Fruit fly (Drosophila melanogaster): ENCODE measurements around the gene CG34175.
A peak's percentile ranks its signal among the peaks of the same experiment; 100 is the strongest.

CG34175 gene

dm6 chr2L:3435086-3435485 is 37.3 kb downstream of the CG34175 start (continued):
- TF ChIP-seq CG11398 (GFP tag; optimal IDR thresholded peaks at IDR 0.05) (no peak), CG17361 (GFP tag; IDR thresholded peaks at IDR 0.05) (peak; percentile 49; the same call in 1 of the 3 replicates), tap (tag; optimal IDR thresholded peaks at IDR 0.05) (no peak), Lhr (GFP tag; optimal IDR thresholded peaks at IDR 0.05) (no peak), CG18599 (GFP tag; optimal IDR thresholded peaks at IDR 0.05) (peak; percentile 48), CG2875 (GFP tag; optimal IDR thresholded peaks at IDR 0.05) (peak; percentile 20), Hr51 (GFP tag; optimal IDR thresholded peaks at IDR 0.05) (peak in 1 of 2 experiments; percentile 47), CG6175 (GFP tag; IDR thresholded peaks at IDR 0.05) (no peak), gro (GFP tag; optimal IDR thresholded peaks at IDR 0.05) (no peak), kni (GFP tag; optimal IDR thresholded peaks at IDR 0.05) (no peak), amos (GFP tag; IDR thresholded peaks at IDR 0.05; ENCODE audit: partially characterized antibody) (no peak), ro (GFP tag; IDR thresholded peaks at IDR 0.05) (no peak), Aef1 (GFP tag; IDR thresholded peaks at IDR 0.05) (peak; percentile 28; the same call in 1 of the 3 replicates), Spps (tag; optimal IDR thresholded peaks at IDR 0.05) (no peak), CG4404 (GFP tag; IDR thresholded peaks at IDR 0.05) (peak; percentile 32), da (GFP tag; optimal IDR thresholded peaks at IDR 0.05) (no peak), CG7372 (GFP tag; IDR thresholded peaks at IDR 0.05) (peak; percentile 34; the same call in 1 of the 2 replicates), stc (GFP tag; IDR thresholded peaks at IDR 0.05) (peak; percentile 55; the same call in 1 of the 2 replicates), D19B (GFP tag; optimal IDR thresholded peaks at IDR 0.05) (no peak), insv (GFP tag; optimal IDR thresholded peaks at IDR 0.05) (no peak), esg (GFP tag; conservative IDR thresholded peaks at IDR 0.05) (peak; percentile 34), pho (GFP tag; optimal IDR thresholded peaks at IDR 0.05) (no peak), NC2α (GFP tag; optimal IDR thresholded peaks at IDR 0.05) (no peak), emc (GFP tag; optimal IDR thresholded peaks at IDR 0.05) (no peak), Hand (GFP tag; optimal IDR thresholded peaks at IDR 0.05) (no peak), CG6854 (GFP tag; optimal IDR thresholded peaks at IDR 0.05) (no peak), jigr1 (GFP tag; IDR thresholded peaks at IDR 0.05) (no peak), CG1603 (tag; optimal IDR thresholded peaks at IDR 0.05) (peak; percentile 62), Xrp1 (GFP tag; IDR thresholded peaks at IDR 0.05) (peak; percentile 63), CG10565 (GFP tag; optimal IDR thresholded peaks at IDR 0.05) (no peak), her (GFP tag; optimal IDR thresholded peaks at IDR 0.05) (no peak), CG1602 (GFP tag; optimal IDR thresholded peaks at IDR 0.05) (peak; percentile 2), Dref (GFP tag; IDR thresholded peaks at IDR 0.05) (no peak), yki (optimal IDR thresholded peaks at IDR 0.05) (no peak), CG14965 (GFP tag; optimal IDR thresholded peaks at IDR 0.05; ENCODE audit: borderline replicate concordance) (no peak), ara (GFP tag; IDR thresholded peaks at IDR 0.05) (peak; percentile 58; the same call in 1 of the 2 replicates), sob (GFP tag; IDR thresholded peaks at IDR 0.05) (no peak), disco-r (GFP tag; optimal IDR thresholded peaks at IDR 0.05) (no peak), CG18262 (tag; optimal IDR thresholded peaks at IDR 0.05) (peak; percentile 60), Xbp1 (GFP tag; optimal IDR thresholded peaks at IDR 0.05) (peak; percentile 37), tx (GFP tag; optimal IDR thresholded peaks at IDR 0.05) (no peak), pum (GFP tag; optimal IDR thresholded peaks at IDR 0.05) (peak; percentile 13), GATAe (GFP tag; conservative IDR thresholded peaks at IDR 0.05) (no peak), CG4328 (GFP tag; optimal IDR thresholded peaks at IDR 0.05) (no peak), Bteb2 (GFP tag; optimal IDR thresholded peaks at IDR 0.05) (no peak), corto (GFP tag; optimal IDR thresholded peaks at IDR 0.05) (no peak), caup (GFP tag; optimal IDR thresholded peaks at IDR 0.05; ENCODE audit: severe bottlenecking) (no peak), wdn (GFP tag; IDR thresholded peaks at IDR 0.05) (no peak; the same call in 1 of the 2 replicates), Hr39 (optimal IDR thresholded peaks at IDR 0.05) (no peak), Neu2 (GFP tag; optimal IDR thresholded peaks at IDR 0.05; ENCODE audit: borderline replicate concordance) (no peak), nau (GFP tag; optimal IDR thresholded peaks at IDR 0.05) (no peak), dysf (GFP tag; IDR thresholded peaks at IDR 0.05) (peak; percentile 59; the same call in 2 of the 3 replicates)
